Fruit fly (Drosophila melanogaster) whole organism, prepupa: ENCODE measurements around the gene Slob.

Source experiments
- CG10669 ChIP-seq: fragments of 200-800 bp; sonication (Bioruptor generic); optimal IDR thresholded peaks from 3 replicates; lab custom pipeline; 2018; ENCODE audit warnings: missing biosample characterization, mild to moderate bottlenecking, missing genetic modification characterization, moderate library complexity
- CG31627 ChIP-seq: fragments of 200-800 bp; sonication (Bioruptor generic); optimal IDR thresholded peaks from 3 replicates; lab custom pipeline; 2016; ENCODE audit warnings: missing biosample characterization, missing genetic modification characterization
- Met ChIP-seq: fragments of 200-800 bp; sonication (Bioruptor generic); optimal IDR thresholded peaks from 3 replicates; lab custom pipeline; 2016; ENCODE audit warnings: missing biosample characterization, missing genetic modification characterization
- OdsH ChIP-seq: fragments of 200-800 bp; sonication (Bioruptor generic); optimal IDR thresholded peaks from 3 replicates; lab custom pipeline; 2016; ENCODE audit warnings: missing biosample characterization, missing genetic modification characterization
- achi ChIP-seq: fragments of 200-800 bp; sonication (Bioruptor generic); optimal IDR thresholded peaks from 3 replicates; lab custom pipeline; 2016; ENCODE audit warnings: missing biosample characterization, missing genetic modification characterization
- dsx ChIP-seq: fragments of 200-800 bp; optimal IDR thresholded peaks from 3 replicates; lab custom pipeline; 2019; ENCODE audit warnings: missing biosample characterization, mild to moderate bottlenecking, missing genetic modification characterization, moderate library complexity; ENCODE audit not compliant: poor library complexity, severe bottlenecking

- TF ChIP-seq dsx (no peak), CG31627 (no peak), OdsH (GFP tag; lab: Kevin White, UChicago) (no peak), CG10669 (no peak), achi (no peak), Met (GFP tag; lab: Kevin White, UChicago) (no peak)
Measured at dm6 chr2L:7719387-7719786, 44.5 kb upstream of the Slob start, which contains the start of gene CG13793.
